Worm (Caenorhabditis elegans): ENCODE results near the gene F19G12.1.

F19G12.1 gene

ce11 chrX:1441602-1442183, 10.9 kb downstream of the F19G12.1 start:
- TF ChIP-seq pes-1 (GFP tag; IDR thresholded peaks at IDR 0.05) = no peak
- no peak for TF ChIP-seq ceh-36 (tag; optimal IDR thresholded peaks at IDR 0.05)
- TF ChIP-seq hmg-4 (GFP tag; optimal IDR thresholded peaks at IDR 0.05) = no peak

ce11 chrX:1443556-1444243, 12.9 kb downstream of the F19G12.1 start:
- no peak for TF ChIP-seq ama-1 (optimal IDR thresholded peaks at IDR 0.05)
- TF ChIP-seq F13C5.2 (tag; optimal IDR thresholded peaks at IDR 0.05) = peak; percentile 1

ce11 chrX:1445696-1446095, 14.9 kb downstream of the F19G12.1 start:
- TF ChIP-seq ama-1 (optimal IDR thresholded peaks at IDR 0.05) = no peak
- TF ChIP-seq B0310.2 (tag; optimal IDR thresholded peaks at IDR 0.05) = no peak
- no peak for TF ChIP-seq tbx-37 (GFP tag; conservative IDR thresholded peaks at IDR 0.05)
- no peak for TF ChIP-seq F13C5.2 (tag; optimal IDR thresholded peaks at IDR 0.05)
- TF ChIP-seq scrt-1 (GFP tag; IDR thresholded peaks at IDR 0.05) = no peak
- TF ChIP-seq hnd-1 (tag; optimal IDR thresholded peaks at IDR 0.05) = no peak
- TF ChIP-seq hmbx-1 (tag; optimal IDR thresholded peaks at IDR 0.05) = no peak
- no peak for TF ChIP-seq hmg-4 (GFP tag; optimal IDR thresholded peaks at IDR 0.05)
- TF ChIP-seq ets-7 (tag; optimal IDR thresholded peaks at IDR 0.05) = no peak
- no peak for TF ChIP-seq flt-1 (GFP tag; IDR thresholded peaks at IDR 0.05)
- no peak for TF ChIP-seq tbx-11 (GFP tag; IDR thresholded peaks at IDR 0.05)
- no peak for TF ChIP-seq ceh-36 (tag; optimal IDR thresholded peaks at IDR 0.05)
- TF ChIP-seq aly-1 (tag; optimal IDR thresholded peaks at IDR 0.05) = no peak
- TF ChIP-seq ceh-13 (GFP tag; optimal IDR thresholded peaks at IDR 0.05) = no peak

- TF ChIP-seq aly-1 (tag; optimal IDR thresholded peaks at IDR 0.05) (peak; percentile 63), hnd-1 (tag; optimal IDR thresholded peaks at IDR 0.05) (no peak), tbx-37 (GFP tag; conservative IDR thresholded peaks at IDR 0.05) (no peak), hmg-4 (GFP tag; optimal IDR thresholded peaks at IDR 0.05) (peak; percentile 75), F13C5.2 (tag; optimal IDR thresholded peaks at IDR 0.05) (peak; percentile 70), tbx-11 (GFP tag; IDR thresholded peaks at IDR 0.05) (no peak), flt-1 (GFP tag; IDR thresholded peaks at IDR 0.05) (no peak), tra-4 (tag; optimal IDR thresholded peaks at IDR 0.05) (no peak), sea-1 (GFP tag; conservative IDR thresholded peaks at IDR 0.05) (no peak), ets-7 (tag; optimal IDR thresholded peaks at IDR 0.05) (no peak), B0310.2 (tag; optimal IDR thresholded peaks at IDR 0.05) (no peak), pes-1 (GFP tag; IDR thresholded peaks at IDR 0.05) (no peak), scrt-1 (GFP tag; IDR thresholded peaks at IDR 0.05) (no peak), ceh-13 (GFP tag; optimal IDR thresholded peaks at IDR 0.05) (no peak)
Measured at ce11 chrX:1446593-1447141, 15.9 kb downstream of the F19G12.1 start, which contains the start of gene zfp-3. zfp-3 (minus strand) TSS chrX:1446643.

ce11 chrX:1450352-1450818, 19.6 kb downstream of the F19G12.1 start, which contains the start of gene W05H7.1:
W05H7.1 (plus strand) TSS chrX:1450768.
- TF ChIP-seq hmbx-1 (tag; optimal IDR thresholded peaks at IDR 0.05) = no peak
- TF ChIP-seq hmg-4 (GFP tag; optimal IDR thresholded peaks at IDR 0.05) = peak; percentile 50
- no peak for TF ChIP-seq F13C5.2 (tag; optimal IDR thresholded peaks at IDR 0.05)

ce11 chrX:1451240-1451639, 20.4 kb downstream of the F19G12.1 start:
- TF ChIP-seq ceh-13 (GFP tag; optimal IDR thresholded peaks at IDR 0.05) = no peak

ce11 chrX:1451816-1452602, 21.2 kb downstream of the F19G12.1 start:
- no peak for TF ChIP-seq tbx-11 (GFP tag; IDR thresholded peaks at IDR 0.05)
- no peak for TF ChIP-seq ets-7 (tag; optimal IDR thresholded peaks at IDR 0.05)
- no peak for TF ChIP-seq ceh-36 (tag; optimal IDR thresholded peaks at IDR 0.05)
- no peak for TF ChIP-seq F13C5.2 (tag; optimal IDR thresholded peaks at IDR 0.05)
- TF ChIP-seq tra-4 (tag; optimal IDR thresholded peaks at IDR 0.05) = no peak
- TF ChIP-seq hnd-1 (tag; optimal IDR thresholded peaks at IDR 0.05) = no peak
- TF ChIP-seq sea-1 (GFP tag; conservative IDR thresholded peaks at IDR 0.05) = no peak
- no peak for TF ChIP-seq ceh-13 (GFP tag; optimal IDR thresholded peaks at IDR 0.05)
- no peak for TF ChIP-seq hmbx-1 (tag; optimal IDR thresholded peaks at IDR 0.05)
- no peak for TF ChIP-seq ama-1 (optimal IDR thresholded peaks at IDR 0.05)
- TF ChIP-seq B0310.2 (tag; optimal IDR thresholded peaks at IDR 0.05) = no peak
- TF ChIP-seq pes-1 (GFP tag; IDR thresholded peaks at IDR 0.05) = no peak
- no peak for TF ChIP-seq tbx-37 (GFP tag; conservative IDR thresholded peaks at IDR 0.05)
- TF ChIP-seq flt-1 (GFP tag; IDR thresholded peaks at IDR 0.05) = no peak
- TF ChIP-seq aly-1 (tag; optimal IDR thresholded peaks at IDR 0.05) = no peak

- TF ChIP-seq pes-1 (GFP tag; IDR thresholded peaks at IDR 0.05) = no peak
- no peak for TF ChIP-seq ceh-13 (GFP tag; optimal IDR thresholded peaks at IDR 0.05)
- no peak for TF ChIP-seq B0310.2 (tag; optimal IDR thresholded peaks at IDR 0.05)
- no peak for TF ChIP-seq ceh-36 (tag; optimal IDR thresholded peaks at IDR 0.05)
- no peak for TF ChIP-seq tra-4 (tag; optimal IDR thresholded peaks at IDR 0.05)
- TF ChIP-seq tbx-11 (GFP tag; IDR thresholded peaks at IDR 0.05) = no peak
- TF ChIP-seq ama-1 (optimal IDR thresholded peaks at IDR 0.05) = no peak
- TF ChIP-seq F13C5.2 (tag; optimal IDR thresholded peaks at IDR 0.05) = no peak
- TF ChIP-seq hmbx-1 (tag; optimal IDR thresholded peaks at IDR 0.05) = no peak
- no peak for TF ChIP-seq hmg-4 (GFP tag; optimal IDR thresholded peaks at IDR 0.05)
- TF ChIP-seq aly-1 (tag; optimal IDR thresholded peaks at IDR 0.05) = no peak
- TF ChIP-seq flt-1 (GFP tag; IDR thresholded peaks at IDR 0.05) = no peak
- TF ChIP-seq scrt-1 (GFP tag; IDR thresholded peaks at IDR 0.05) = no peak
- no peak for TF ChIP-seq ets-7 (tag; optimal IDR thresholded peaks at IDR 0.05)
- no peak for TF ChIP-seq tbx-37 (GFP tag; conservative IDR thresholded peaks at IDR 0.05)
Measured at ce11 chrX:1453770-1454169, 23.0 kb downstream of the F19G12.1 start, which contains the start of gene cebp-1. cebp-1 (minus strand) TSS chrX:1453868.

Measured in whole organism, early embryonic.